Worm (Caenorhabditis elegans) whole organism, L2 larva: ENCODE measurements around the gene R07H5.9.
"Not testable (repeated sequence)": the region's sequence is repeated elsewhere in the genome, so short reads cannot be mapped to it uniquely, and the experiment has no call there.

Experiments
- ZK546.5 ChIP-seq: sonication (generic microtip); optimal IDR thresholded peaks from 2 replicates; lab custom pipeline; 2017; ENCODE audit warnings: missing biosample characterization, missing genetic modification characterization
- alr-1 ChIP-seq: fragments of 150-350 bp; optimal IDR thresholded peaks from 2 replicates; lab custom pipeline; 2014; ENCODE audit warnings: missing biosample characterization, missing genetic modification characterization
- ama-1 ChIP-seq: fragments of 150-350 bp; optimal IDR thresholded peaks from 2 replicates; lab custom pipeline; 2018; ENCODE audit warnings: inconsistent platforms
- crh-2 ChIP-seq: sonication (generic microtip); optimal IDR thresholded peaks from 2 replicates; lab custom pipeline; 2017; ENCODE audit warnings: missing biosample characterization, missing genetic modification characterization
- egl-27 ChIP-seq: sonication (generic microtip); optimal IDR thresholded peaks from 3 replicates; lab custom pipeline; 2017; ENCODE audit warnings: missing biosample characterization, missing genetic modification reagents, missing genetic modification characterization
- fos-1 ChIP-seq: fragments of 150-350 bp; optimal IDR thresholded peaks from 2 replicates; lab custom pipeline; 2014; ENCODE audit warnings: missing biosample characterization, missing genetic modification characterization
- lsy-2 ChIP-seq, 2 experiments: fragments of 150-350 bp in 1 of 2; sonication (generic microtip) in 1 of 2; optimal IDR thresholded peaks; 2 replicates each; lab custom pipeline; 2014 to 2017; ENCODE audit warnings: missing biosample characterization in 2 of 2, missing genetic modification characterization in 2 of 2
- nhr-6 ChIP-seq: fragments of 150-350 bp; optimal IDR thresholded peaks from 2 replicates; lab custom pipeline; 2014; ENCODE audit warnings: missing biosample characterization, missing genetic modification characterization
- sem-4 ChIP-seq: fragments of 150-350 bp; optimal IDR thresholded peaks from 2 replicates; lab custom pipeline; 2014; ENCODE audit warnings: missing biosample characterization, missing genetic modification reagents, missing genetic modification characterization
- sma-9 ChIP-seq, 2 experiments: fragments of 150-350 bp in 1 of 2; sonication (generic microtip) in 1 of 2; optimal IDR thresholded peaks; 2 replicates each; lab custom pipeline; 2014 to 2016; ENCODE audit warnings: missing genetic modification characterization in 2 of 2, mild to moderate bottlenecking in 1 of 2, missing biosample characterization in 1 of 2, missing compliant biosample characterization in 1 of 2, missing genetic modification reagents in 1 of 2, moderate library complexity in 1 of 2

R07H5.9 gene

ce11 chrIV:11247434-11247833 lies 40.1 kb downstream of the R07H5.9 start:
- TF ChIP-seq egl-27 = no peak
- TF ChIP-seq ZK546.5 (tag; lab: Kevin White, UChicago) = no peak
- TF ChIP-seq ama-1 = no peak

ce11 chrIV:11248031-11248631 lies 40.8 kb downstream of the R07H5.9 start, which contains the start of gene C05C12.4:
Gene C05C12.4 (minus strand): TSS chrIV:11248081.
- TF ChIP-seq lsy-2 (tag; optimal IDR thresholded peaks at IDR 0.05; lab: Kevin White, UChicago) = no peak
- peak; percentile 76 for TF ChIP-seq fos-1

ce11 chrIV:11253689-11254088 lies 46.4 kb downstream of the R07H5.9 start, which contains the start of gene C05C12.1:
Gene C05C12.1 (plus strand): TSS chrIV:11253989.
- not testable (repeated sequence) for TF ChIP-seq nhr-6; sem-4 (tag; lab: Kevin White, UChicago); crh-2

- TF ChIP-seq fos-1 (peak; percentile 96), alr-1 (tag; lab: Kevin White, UChicago) (no peak), sma-9 (GFP tag; optimal IDR thresholded peaks at IDR 0.05; lab: Kevin White, UChicago) (peak; percentile 49), sma-9 (tag; optimal IDR thresholded peaks at IDR 0.05; lab: Kevin White, UChicago) (no peak), sem-4 (tag; lab: Kevin White, UChicago) (no peak)
- TF ChIP-seq, all 48 proteins: peak for 2
Measured at ce11 chrIV:11257476-11257875, 50.2 kb downstream of the R07H5.9 start.
